Worm (Caenorhabditis elegans): ENCODE measurements around the gene Y61A9LA.7.
"Not testable (repeated sequence)": the region's sequence is repeated elsewhere in the genome, so short reads cannot be mapped to it uniquely, and the experiment has no call there.

DNA sequence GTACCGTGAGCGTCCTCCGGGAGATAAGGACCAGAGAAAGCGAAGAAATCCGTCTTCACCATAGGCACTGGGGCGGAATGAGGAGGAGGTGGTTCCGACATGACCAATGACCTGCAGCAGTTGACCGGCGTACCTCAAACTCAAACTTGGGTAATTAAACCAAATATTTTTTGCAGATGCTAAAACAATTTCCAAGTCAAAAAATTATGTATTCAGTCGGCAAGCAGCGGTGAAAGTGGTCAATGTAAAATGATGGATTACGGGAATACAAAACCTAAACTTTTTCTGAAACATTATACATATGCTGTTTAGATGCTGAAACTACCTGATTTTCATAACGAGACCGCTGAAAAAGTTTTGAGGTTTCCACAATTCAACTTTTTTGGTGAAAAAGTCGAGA lies 14.2 kb upstream of the Y61A9LA.7 start, which contains the start of gene hpo-39:
- not testable (repeated sequence) for TF ChIP-seq snu-23 (GFP tag; optimal IDR thresholded peaks at IDR 0.05); pqm-1 (tag; optimal IDR thresholded peaks at IDR 0.05); elt-2 (tag; optimal IDR thresholded peaks at IDR 0.05)
